Fruit fly (Drosophila melanogaster) S2 (cell line): ENCODE results near the gene Iyd.

ENCODE experiments used
- CG8478 ChIP-seq: fragments of >200 bp; optimal IDR thresholded peaks from 2 replicates; lab custom pipeline; 2018
- CTCF ChIP-seq, 2 experiments: fragments of >200 bp; optimal IDR thresholded peaks; 2 replicates each; lab custom pipeline; 2018

DNA sequence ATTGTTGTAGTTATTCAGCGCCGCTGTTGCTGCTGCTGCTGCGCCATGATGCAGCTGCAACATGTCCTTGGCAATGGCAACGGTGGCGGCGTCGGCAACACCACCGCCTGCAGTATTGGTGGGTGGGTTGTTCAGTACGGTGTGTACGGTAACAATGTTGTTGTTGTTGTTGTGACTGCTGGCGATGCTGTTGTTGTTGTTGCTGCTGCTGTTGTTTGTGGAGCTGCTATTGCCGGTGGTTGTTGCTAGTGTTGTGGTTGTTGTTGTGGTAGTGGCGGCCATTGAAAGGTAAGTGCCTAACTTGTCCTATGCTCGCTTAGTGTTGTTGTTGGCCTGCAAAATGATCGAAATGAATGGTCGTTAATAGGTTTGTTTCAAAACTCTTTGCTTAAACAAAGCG is 21.7 kb upstream of the Iyd start:
- TF ChIP-seq CTCF (optimal IDR thresholded peaks at IDR 0.05; lab: Kevin White, UChicago), result no peak
- TF ChIP-seq CG8478 (lab: Kevin White, UChicago), result no peak
